Worm (Caenorhabditis elegans) whole organism, early embryonic: ENCODE measurements around the gene inf-1.

Experiments
- B0310.2 ChIP-seq: sonication (generic microtip); optimal IDR thresholded peaks from 2 replicates; lab custom pipeline; 2016; ENCODE audit warnings: mild to moderate bottlenecking, missing genetic modification characterization, missing compliant biosample characterization
- F13C5.2 ChIP-seq: sonication (generic microtip); optimal IDR thresholded peaks from 2 replicates; lab custom pipeline; 2017; ENCODE audit warnings: mild to moderate bottlenecking, missing genetic modification characterization, inconsistent platforms, missing compliant biosample characterization
- aly-1 ChIP-seq: sonication (generic microtip); optimal IDR thresholded peaks from 2 replicates; lab custom pipeline; 2016; ENCODE audit warnings: missing genetic modification characterization, missing compliant biosample characterization
- ama-1 ChIP-seq: fragments of 150-350 bp; optimal IDR thresholded peaks from 2 replicates; lab custom pipeline; 2014
- ceh-13 ChIP-seq: fragments of 200-800 bp; sonication (Bioruptor generic); optimal IDR thresholded peaks from 2 replicates; lab custom pipeline; 2018; ENCODE audit warnings: mild to moderate bottlenecking, missing genetic modification characterization, missing compliant biosample characterization
- ceh-36 ChIP-seq: sonication (generic microtip); optimal IDR thresholded peaks from 2 replicates; lab custom pipeline; 2016; ENCODE audit warnings: missing genetic modification characterization, inconsistent platforms, missing compliant biosample characterization
- ets-7 ChIP-seq: sonication (generic microtip); optimal IDR thresholded peaks from 2 replicates; lab custom pipeline; 2016; ENCODE audit warnings: missing genotype, missing genetic modification characterization, missing compliant biosample characterization
- flt-1 ChIP-seq: fragments of 200-800 bp; sonication (Bioruptor generic); IDR thresholded peaks from 2 replicates; pipeline ENCODE4 v1.3.6; 2022; ENCODE audit warnings: missing genetic modification characterization, missing compliant biosample characterization
- hmbx-1 ChIP-seq: sonication (generic microtip); optimal IDR thresholded peaks from 2 replicates; lab custom pipeline; 2016; ENCODE audit warnings: mild to moderate bottlenecking, missing genetic modification characterization, missing compliant biosample characterization
- hmg-4 ChIP-seq: fragments of 200-800 bp; sonication (Bioruptor generic); optimal IDR thresholded peaks from 2 replicates; lab custom pipeline; 2018; ENCODE audit warnings: mild to moderate bottlenecking, missing genetic modification characterization, missing compliant biosample characterization
- hnd-1 ChIP-seq: sonication (generic microtip); optimal IDR thresholded peaks from 2 replicates; lab custom pipeline; 2016; ENCODE audit warnings: missing genetic modification characterization, missing compliant biosample characterization
- pes-1 ChIP-seq: fragments of 200-800 bp; sonication (Bioruptor generic); IDR thresholded peaks from 2 replicates; pipeline ENCODE4 v1.3.6; 2022; ENCODE audit warnings: missing genetic modification reagents, missing genetic modification characterization, missing compliant biosample characterization
- scrt-1 ChIP-seq: fragments of 200-800 bp; sonication (Bioruptor generic); IDR thresholded peaks from 2 replicates; pipeline ENCODE4 v1.3.6; 2022; ENCODE audit warnings: missing genetic modification characterization, missing compliant biosample characterization
- sea-1 ChIP-seq: fragments of 200-800 bp; sonication (Bioruptor generic); conservative IDR thresholded peaks from 2 replicates; pipeline ENCODE4 v1.3.6; 2022; ENCODE audit warnings: missing genetic modification characterization, missing compliant biosample characterization
- tbx-11 ChIP-seq: fragments of 200-800 bp; sonication (Bioruptor generic); IDR thresholded peaks from 2 replicates; pipeline ENCODE4 v1.3.6; 2022; ENCODE audit warnings: missing genetic modification characterization, missing compliant biosample characterization
- tbx-37 ChIP-seq: fragments of 200-800 bp; sonication (Bioruptor generic); conservative IDR thresholded peaks from 2 replicates; pipeline ENCODE4 v1.3.6; 2022; ENCODE audit warnings: missing genetic modification reagents, missing genetic modification characterization, missing compliant biosample characterization
- tra-4 ChIP-seq: sonication (generic microtip); optimal IDR thresholded peaks from 2 replicates; lab custom pipeline; 2017; ENCODE audit warnings: missing genetic modification characterization, missing compliant biosample characterization

The inf-1 gene

DNA sequence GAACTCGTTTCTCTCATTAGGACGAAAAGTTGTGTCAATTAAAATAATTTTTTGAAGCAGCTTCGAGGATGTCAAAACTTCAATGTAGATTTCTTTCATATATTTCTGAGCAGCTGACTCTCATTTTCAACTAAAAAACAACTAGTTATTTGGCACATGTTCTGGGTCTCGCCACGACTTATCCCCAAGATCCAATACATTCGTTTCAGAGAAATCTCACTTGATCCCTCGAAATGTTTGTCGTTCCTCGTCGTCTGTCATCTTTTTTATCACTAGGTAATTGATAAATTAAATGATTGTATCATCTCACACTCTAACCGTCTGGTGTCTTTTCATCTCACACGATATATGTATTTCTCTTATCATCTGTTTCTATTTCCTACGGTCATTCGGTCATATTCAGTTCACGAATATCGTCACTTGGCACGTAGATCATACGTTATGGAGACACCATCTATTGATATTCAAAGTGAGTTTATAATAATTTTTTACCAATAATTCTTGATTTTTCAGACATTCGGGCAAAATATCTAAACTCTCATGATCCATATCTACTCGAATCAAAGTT, 32.1 kb downstream of the inf-1 start, which contains the start of the genes rpn-6.1 and F57B9.1:
Gene rpn-6.1, minus strand, starts transcription at position 65 of the 568 bp plus-strand sequence.
Gene F57B9.1, plus strand, starts transcription at position 154 of the 568 bp plus-strand sequence.
- TF ChIP-seq ceh-36 (tag; lab: Kevin White, UChicago) = no peak

- TF ChIP-seq ceh-13 (no peak), sea-1 (GFP tag; lab: Robert Waterston, UW) (no peak)
These were observed 38.2 kb downstream of the inf-1 start, which contains the start of gene panl-2 for ce11 chrIII:6968080-6968639. panl-2 (minus strand) TSS chrIII:6968130.

DNA sequence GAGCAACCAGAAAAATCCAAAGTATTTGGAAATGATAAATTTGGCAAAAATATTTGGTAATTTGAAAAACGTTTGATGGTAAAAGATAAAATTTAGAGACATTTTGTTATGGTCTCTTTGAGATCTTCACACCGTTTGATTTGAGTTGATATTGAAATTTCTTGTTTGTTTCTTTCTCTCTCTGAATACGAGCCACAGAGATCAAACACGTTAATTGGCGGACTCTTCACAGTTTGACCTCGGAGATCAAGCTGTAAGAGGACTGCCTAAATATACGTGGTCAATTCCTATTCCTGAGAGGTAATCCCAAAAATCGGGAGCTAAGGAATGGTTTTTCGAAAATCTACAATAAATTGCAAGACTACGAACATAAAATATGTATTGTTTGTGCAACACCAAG, 38.7 kb downstream of the inf-1 start:
- TF ChIP-seq scrt-1 (GFP tag; lab: Robert Waterston, UW) (no peak), B0310.2 (no peak), flt-1 (GFP tag; lab: Robert Waterston, UW) (no peak), ets-7 (tag; lab: Kevin White, UChicago) (no peak), hmbx-1 (tag; lab: Kevin White, UChicago) (no peak), hmg-4 (GFP tag; lab: Kevin White, UChicago) (no peak), ceh-13 (no peak), F13C5.2 (tag; lab: Kevin White, UChicago) (no peak), pes-1 (GFP tag; lab: Robert Waterston, UW) (no peak), aly-1 (no peak)

DNA sequence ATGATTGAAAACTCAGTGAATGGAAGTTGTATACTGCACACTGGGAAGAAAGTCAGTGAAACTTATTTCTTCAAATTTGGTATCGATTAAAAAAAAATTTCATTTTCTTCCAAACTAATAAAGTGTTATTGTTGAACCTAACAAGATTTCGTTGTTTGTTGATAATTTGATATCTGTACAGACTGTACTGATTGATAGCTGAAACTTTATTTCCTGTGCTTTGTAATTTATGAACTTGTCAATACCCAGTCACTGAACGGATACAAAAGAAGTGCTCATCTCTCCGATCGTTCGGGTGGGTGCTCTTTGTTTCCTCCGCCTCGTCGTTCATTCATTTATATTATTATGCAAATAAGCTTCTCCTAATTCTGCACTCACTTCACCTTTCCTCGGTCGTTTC, 39.2 kb downstream of the inf-1 start, which contains the start of gene F31E3.12:
Gene F31E3.12, plus strand, starts transcription at position 301 of the 400 bp plus-strand sequence.
- TF ChIP-seq hmbx-1 (tag; lab: Kevin White, UChicago) (no peak), B0310.2 (no peak), F13C5.2 (tag; lab: Kevin White, UChicago) (no peak), ceh-36 (tag; lab: Kevin White, UChicago) (no peak), aly-1 (no peak), flt-1 (GFP tag; lab: Robert Waterston, UW) (no peak), tbx-11 (GFP tag; lab: Robert Waterston, UW) (no peak), pes-1 (GFP tag; lab: Robert Waterston, UW) (no peak), sea-1 (GFP tag; lab: Robert Waterston, UW) (no peak), hmg-4 (GFP tag; lab: Kevin White, UChicago) (no peak), tbx-37 (GFP tag; lab: Robert Waterston, UW) (no peak), ama-1 (lab: Kevin White, UChicago) (no peak), ceh-13 (no peak), hnd-1 (tag; lab: Kevin White, UChicago) (no peak), scrt-1 (GFP tag; lab: Robert Waterston, UW) (no peak)

DNA sequence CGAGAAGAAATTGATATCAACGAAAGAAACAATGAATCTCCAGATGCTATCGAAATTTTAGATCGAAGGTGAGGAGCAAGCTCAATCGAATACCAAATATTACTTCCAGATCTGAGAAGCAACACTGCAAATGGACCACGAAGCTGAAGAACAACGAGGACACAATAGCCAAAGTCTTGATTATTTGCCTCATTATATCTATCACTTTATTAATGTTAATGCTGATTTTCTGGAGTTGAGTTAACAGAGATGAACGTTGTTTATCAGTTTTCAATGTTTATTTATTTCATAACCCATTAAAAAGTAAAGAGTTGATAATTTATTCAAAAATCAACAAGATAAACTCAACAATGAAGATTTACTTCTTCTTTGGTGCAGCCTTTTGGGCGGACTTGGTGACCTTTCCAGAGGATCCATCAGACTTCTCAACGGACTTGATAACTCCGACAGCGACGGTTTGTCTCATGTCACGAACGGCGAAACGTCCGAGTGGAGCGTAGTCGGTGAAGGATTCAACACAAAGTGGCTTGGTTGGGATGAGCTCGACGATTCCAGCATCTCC, 39.9 kb downstream of the inf-1 start:
- TF ChIP-seq ceh-36 (tag; lab: Kevin White, UChicago) = no peak
- no peak for TF ChIP-seq pes-1 (GFP tag; lab: Robert Waterston, UW)
- TF ChIP-seq ets-7 (tag; lab: Kevin White, UChicago) = no peak
- no peak for TF ChIP-seq sea-1 (GFP tag; lab: Robert Waterston, UW)
- no peak for TF ChIP-seq B0310.2

DNA sequence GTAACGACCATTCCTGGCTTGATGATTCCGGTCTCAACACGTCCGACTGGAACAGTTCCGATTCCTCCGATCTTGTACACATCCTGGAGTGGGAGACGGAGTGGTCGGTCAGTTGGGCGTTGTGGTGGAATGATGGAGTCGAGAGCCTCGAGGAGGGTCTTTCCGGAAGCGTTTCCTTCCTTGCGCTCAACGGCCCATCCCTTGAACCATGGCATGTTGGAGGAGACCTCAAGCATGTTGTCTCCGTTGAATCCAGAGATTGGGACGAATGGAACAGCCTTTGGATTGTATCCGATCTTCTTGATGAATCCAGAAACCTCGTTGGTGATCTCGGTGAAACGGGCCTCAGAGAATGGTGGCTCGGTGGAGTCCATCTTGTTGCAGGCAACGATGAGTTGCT, 40.8 kb downstream of the inf-1 start:
- TF ChIP-seq pes-1 (GFP tag; lab: Robert Waterston, UW) (no peak), ets-7 (tag; lab: Kevin White, UChicago) (no peak), hmbx-1 (tag; lab: Kevin White, UChicago) (no peak), B0310.2 (no peak), flt-1 (GFP tag; lab: Robert Waterston, UW) (no peak), ceh-36 (tag; lab: Kevin White, UChicago) (no peak), scrt-1 (GFP tag; lab: Robert Waterston, UW) (no peak), sea-1 (GFP tag; lab: Robert Waterston, UW) (no peak), hmg-4 (GFP tag; lab: Kevin White, UChicago) (no peak), ama-1 (lab: Kevin White, UChicago) (no peak), tra-4 (tag; lab: Kevin White, UChicago) (no peak)

DNA sequence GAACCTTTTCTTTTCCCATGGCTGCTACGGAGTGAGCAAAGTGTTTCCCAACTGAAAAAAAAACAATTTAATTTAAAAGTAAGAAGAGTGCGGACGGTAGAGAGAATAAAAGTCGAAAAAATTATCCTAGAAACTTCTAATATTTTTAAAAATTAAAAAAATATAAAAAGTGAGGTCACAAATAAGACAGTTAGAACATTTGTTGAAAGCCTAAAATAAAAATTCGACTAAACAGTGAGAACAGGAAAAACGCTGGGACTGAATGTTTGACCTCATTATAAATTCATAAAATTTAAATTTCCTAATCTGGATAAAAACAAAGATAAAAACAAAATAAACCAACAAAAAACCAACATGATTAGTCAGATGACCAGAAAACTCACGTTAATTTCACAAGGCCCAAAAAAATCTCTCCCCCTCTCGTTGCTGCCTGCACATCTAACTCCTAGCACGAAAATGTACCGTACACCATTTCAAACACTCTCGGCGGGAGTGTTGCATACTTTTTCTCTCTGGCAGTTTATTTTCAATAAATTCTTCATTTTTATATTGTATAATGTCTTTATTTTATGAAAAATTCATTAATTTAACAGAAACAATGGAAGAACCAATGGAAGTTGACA, 41.8 kb downstream of the inf-1 start, which contains the start of the genes eef-1A.1 and rfc-4:
Gene eef-1A.1, minus strand, starts transcription at position 51 of the 623 bp plus-strand sequence.
Gene rfc-4, plus strand, starts transcription at position 592 of the 623 bp plus-strand sequence.
- peak; percentile 61 for TF ChIP-seq hmg-4 (GFP tag; lab: Kevin White, UChicago)
- no peak for TF ChIP-seq tbx-11 (GFP tag; lab: Robert Waterston, UW)
- TF ChIP-seq ama-1 (lab: Kevin White, UChicago) = no peak
- peak; percentile 59 for TF ChIP-seq tbx-37 (GFP tag; lab: Robert Waterston, UW)
- TF ChIP-seq ceh-13 = no peak
- no peak for TF ChIP-seq scrt-1 (GFP tag; lab: Robert Waterston, UW)
- TF ChIP-seq hmbx-1 (tag; lab: Kevin White, UChicago) = peak; percentile 9
- TF ChIP-seq flt-1 (GFP tag; lab: Robert Waterston, UW) = peak; percentile 84
- no peak for TF ChIP-seq ets-7 (tag; lab: Kevin White, UChicago)
- peak; percentile 89 for TF ChIP-seq F13C5.2 (tag; lab: Kevin White, UChicago)
- TF ChIP-seq hnd-1 (tag; lab: Kevin White, UChicago) = peak; percentile 50
- TF ChIP-seq ceh-36 (tag; lab: Kevin White, UChicago) = peak; percentile 7
- TF ChIP-seq sea-1 (GFP tag; lab: Robert Waterston, UW) = no peak
- no peak for TF ChIP-seq aly-1
- TF ChIP-seq tra-4 (tag; lab: Kevin White, UChicago) = no peak
- TF ChIP-seq pes-1 (GFP tag; lab: Robert Waterston, UW) = no peak; the same call in 1 of the 2 replicates
- TF ChIP-seq B0310.2 = no peak
